Worm (Caenorhabditis elegans): Measurements from ENCODE around the gene F53H8.3.

ce11 chrX:960139-960538 is 21.8 kb downstream of the F53H8.3 start:
- TF ChIP-seq flt-1 (GFP tag; IDR thresholded peaks at IDR 0.05) (no peak), ref-1 (GFP tag; conservative IDR thresholded peaks at IDR 0.05) (no peak), klf-2 (GFP tag; conservative IDR thresholded peaks at IDR 0.05) (no peak), med-1 (GFP tag; optimal IDR thresholded peaks at IDR 0.05; ENCODE audit: insufficient read depth) (no peak), ztf-29 (GFP tag; IDR thresholded peaks at IDR 0.05) (no peak), cog-1 (tag; optimal IDR thresholded peaks at IDR 0.05) (no peak), T22C8.4 (GFP tag; IDR thresholded peaks at IDR 0.05) (no peak)
